Worm (Caenorhabditis elegans): ENCODE results near the gene txt-17.

txt-17 gene

DNA sequence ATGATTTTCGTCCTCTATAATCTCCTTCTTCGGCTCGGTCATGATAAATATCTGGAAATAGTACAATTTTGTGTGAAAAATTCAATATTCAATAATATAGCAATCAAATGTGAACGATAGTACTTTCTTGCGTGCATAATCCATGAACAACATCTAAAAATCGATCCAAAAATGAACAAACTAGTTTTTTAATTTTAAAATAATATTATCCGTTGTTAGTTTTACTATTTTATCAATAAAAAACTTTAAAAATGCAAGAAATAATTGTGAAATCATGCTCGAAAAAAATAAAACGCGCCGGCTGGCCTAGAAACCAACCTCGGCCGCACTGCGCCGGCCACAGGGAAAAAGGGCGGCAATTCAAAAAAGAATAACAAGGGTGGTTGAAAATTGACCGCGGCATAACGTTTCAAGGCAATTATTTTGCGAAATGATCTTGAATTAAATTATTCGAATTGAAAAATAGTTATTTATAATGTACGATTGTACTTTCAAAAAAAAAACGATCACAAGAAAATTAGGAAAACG is 31.7 kb upstream of the txt-17 start, which contains the start of gene mys-1 (continued):
- TF ChIP-seq zip-11 (GFP tag; IDR thresholded peaks at IDR 0.05): no peak
- no peak for TF ChIP-seq nhr-10 (tag; optimal IDR thresholded peaks at IDR 0.05)
- TF ChIP-seq rbr-2 (tag; optimal IDR thresholded peaks at IDR 0.05): peak; percentile 30
- TF ChIP-seq mxl-3 (GFP tag; optimal IDR thresholded peaks at IDR 0.05): no peak
- TF ChIP-seq madf-9 (GFP tag; conservative IDR thresholded peaks at IDR 0.05): no peak
- no peak for TF ChIP-seq fos-1 (tag; optimal IDR thresholded peaks at IDR 0.05)
- no peak for TF ChIP-seq nhr-11 (tag; optimal IDR thresholded peaks at IDR 0.05)
- TF ChIP-seq F10B5.3 (tag; optimal IDR thresholded peaks at IDR 0.05): no peak
- TF ChIP-seq pqm-1 (tag; optimal IDR thresholded peaks at IDR 0.05): no peak
- no peak for TF ChIP-seq mxl-2 (GFP tag; conservative IDR thresholded peaks at IDR 0.05)
- TF ChIP-seq hlh-30 (tag; optimal IDR thresholded peaks at IDR 0.05; ENCODE audit: insufficient read depth): peak; percentile 29
- TF ChIP-seq nhr-25 (tag; optimal IDR thresholded peaks at IDR 0.05; ENCODE audit: borderline replicate concordance, insufficient read depth): no peak
- no peak for TF ChIP-seq zag-1 (tag; optimal IDR thresholded peaks at IDR 0.05)
- no peak for TF ChIP-seq F44E2.7 (GFP tag; IDR thresholded peaks at IDR 0.05)
- no peak for TF ChIP-seq zip-2 (tag; optimal IDR thresholded peaks at IDR 0.05)
- no peak for TF ChIP-seq dmd-6 (GFP tag; IDR thresholded peaks at IDR 0.05)
- TF ChIP-seq duxl-1 (tag; optimal IDR thresholded peaks at IDR 0.05; ENCODE audit: poor library complexity): peak; percentile 76
- peak in 1 of 2 experiments; percentile 69 for TF ChIP-seq hif-1 (tag; optimal IDR thresholded peaks at IDR 0.05)
- TF ChIP-seq Y48G9A.11 (GFP tag; IDR thresholded peaks at IDR 0.05): no peak
- TF ChIP-seq nhr-41 (GFP tag; IDR thresholded peaks at IDR 0.05): no peak
- peak in 1 of 2 experiments; percentile 67 for TF ChIP-seq lsy-2 (tag; optimal IDR thresholded peaks at IDR 0.05)
- no peak for TF ChIP-seq tag-97 (GFP tag; IDR thresholded peaks at IDR 0.05)
- no peak for TF ChIP-seq arid-1 (GFP tag; conservative IDR thresholded peaks at IDR 0.05)
- TF ChIP-seq tra-1 (GFP tag; IDR thresholded peaks at IDR 0.05): no peak
- TF ChIP-seq daf-12 (tag; optimal IDR thresholded peaks at IDR 0.05): no peak
- no peak for TF ChIP-seq lir-3 (tag; optimal IDR thresholded peaks at IDR 0.05)
- no peak for TF ChIP-seq ceh-62 (tag; optimal IDR thresholded peaks at IDR 0.05)
- TF ChIP-seq mep-1 (tag; optimal IDR thresholded peaks at IDR 0.05): peak; percentile 18
- peak; percentile 10 for TF ChIP-seq dve-1 (tag; optimal IDR thresholded peaks at IDR 0.05; ENCODE audit: insufficient read depth)
- TF ChIP-seq ztf-7 (tag; optimal IDR thresholded peaks at IDR 0.05): no peak
- no peak for TF ChIP-seq lin-1 (GFP tag; IDR thresholded peaks at IDR 0.05)
- no peak for TF ChIP-seq snpc-1.2 (GFP tag; IDR thresholded peaks at IDR 0.05)
- no peak for TF ChIP-seq hmg-1.1 (GFP tag; IDR thresholded peaks at IDR 0.05)
- no peak for TF ChIP-seq spr-1 (tag; optimal IDR thresholded peaks at IDR 0.05)
- no peak for TF ChIP-seq skn-1 (tag; optimal IDR thresholded peaks at IDR 0.05)
- no peak for TF ChIP-seq cey-2 (tag; optimal IDR thresholded peaks at IDR 0.05; ENCODE audit: borderline replicate concordance, insufficient read depth)
- TF ChIP-seq F37D6.2 (tag; optimal IDR thresholded peaks at IDR 0.05): no peak
- TF ChIP-seq nhr-76 (tag; optimal IDR thresholded peaks at IDR 0.05): no peak
- no peak for TF ChIP-seq hlh-11 (tag; optimal IDR thresholded peaks at IDR 0.05)
- TF ChIP-seq jun-1 (tag; optimal IDR thresholded peaks at IDR 0.05): no peak
- TF ChIP-seq madf-5 (GFP tag; IDR thresholded peaks at IDR 0.05): no peak
- no peak for TF ChIP-seq ama-1 (optimal IDR thresholded peaks at IDR 0.05)
- TF ChIP-seq Y75B8A.6 (GFP tag; IDR thresholded peaks at IDR 0.05): no peak
- TF ChIP-seq daf-19 (GFP tag; conservative IDR thresholded peaks at IDR 0.05): no peak
- peak; percentile 98 for TF ChIP-seq mes-2 (tag; optimal IDR thresholded peaks at IDR 0.05; ENCODE audit: poor library complexity, severe bottlenecking)
- no peak for TF ChIP-seq nhr-6 (tag; optimal IDR thresholded peaks at IDR 0.05)
- TF ChIP-seq mdt-29 (GFP tag; IDR thresholded peaks at IDR 0.05): no peak
- no peak for TF ChIP-seq ZK546.5 (tag; optimal IDR thresholded peaks at IDR 0.05)
- no peak for TF ChIP-seq lim-7 (GFP tag; IDR thresholded peaks at IDR 0.05)
- TF ChIP-seq zfp-3 (GFP tag; conservative IDR thresholded peaks at IDR 0.05): no peak
- no peak for TF ChIP-seq mdl-1 (tag; optimal IDR thresholded peaks at IDR 0.05)

Data from whole organism, L4 larva.